Fruit fly (Drosophila melanogaster): ENCODE results near the gene CG1578.
A peak's percentile ranks its signal among the peaks of the same experiment; 100 is the strongest.

CG1578 gene

DNA sequence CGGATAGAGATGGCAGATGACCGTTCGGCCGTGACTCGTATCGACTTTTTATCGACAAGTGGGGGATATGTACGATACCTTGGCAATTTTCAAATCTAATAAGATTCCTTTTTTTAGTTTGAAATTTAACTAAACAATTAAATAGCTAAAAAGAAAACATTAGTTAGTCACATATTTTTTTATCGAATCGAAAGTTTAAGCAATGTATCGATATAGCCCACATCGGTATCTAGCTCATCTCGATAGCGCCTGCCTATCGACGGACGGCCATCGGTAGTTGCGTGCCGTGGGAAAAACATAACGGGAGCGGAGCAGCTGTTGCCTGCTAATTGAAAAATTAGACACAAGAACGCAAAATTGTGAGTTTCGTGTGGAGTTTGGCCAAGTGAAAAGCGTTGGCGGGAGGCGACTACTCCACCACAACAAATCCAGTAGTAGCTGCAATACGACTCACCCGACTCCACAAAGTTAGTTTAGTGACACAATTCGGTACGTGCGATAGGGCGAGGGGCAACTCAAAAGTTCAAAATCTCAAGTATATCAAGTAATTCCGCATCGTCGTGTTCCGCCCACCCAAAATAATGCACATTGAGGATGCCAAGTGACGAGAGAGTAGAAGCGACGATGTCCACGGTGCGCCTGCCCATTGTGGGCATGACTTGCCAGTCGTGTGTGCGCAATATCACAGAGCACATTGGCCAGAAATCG lies 38.6 kb upstream of the CG1578 start, which contains the start of the genes CG10347 and ATP7 (continued):
- TF ChIP-seq emc (GFP tag; optimal IDR thresholded peaks at IDR 0.05) = no peak
- no peak for TF ChIP-seq Side (GFP tag; optimal IDR thresholded peaks at IDR 0.05)
- no peak for TF ChIP-seq gcm2 (GFP tag; optimal IDR thresholded peaks at IDR 0.05)
- TF ChIP-seq Hmx (GFP tag; optimal IDR thresholded peaks at IDR 0.05) = no peak
- peak; percentile 82 for TF ChIP-seq tna (GFP tag; IDR thresholded peaks at IDR 0.05; ENCODE audit: partially characterized antibody)
- no peak for TF ChIP-seq B-H1 (GFP tag; IDR thresholded peaks at IDR 0.05)
- TF ChIP-seq CG6791 (GFP tag; IDR thresholded peaks at IDR 0.05; ENCODE audit: partially characterized antibody) = peak; percentile 86
- no peak for TF ChIP-seq CG10565 (GFP tag; optimal IDR thresholded peaks at IDR 0.05)
- TF ChIP-seq prd (optimal IDR thresholded peaks at IDR 0.05) = no peak
- TF ChIP-seq prd (GFP tag; IDR thresholded peaks at IDR 0.05) = peak; percentile 22; the same call in 2 of the 3 replicates
- no peak for TF ChIP-seq CG10274 (GFP tag; optimal IDR thresholded peaks at IDR 0.05)
- TF ChIP-seq CG6254 (GFP tag; optimal IDR thresholded peaks at IDR 0.05) = no peak
- no peak for TF ChIP-seq seq (GFP tag; IDR thresholded peaks at IDR 0.05)
- TF ChIP-seq wor (GFP tag; IDR thresholded peaks at IDR 0.05) = no peak
- TF ChIP-seq Six4 (GFP tag; optimal IDR thresholded peaks at IDR 0.05) = no peak
- no peak for TF ChIP-seq ash1 (GFP tag; optimal IDR thresholded peaks at IDR 0.05)
- no peak for TF ChIP-seq her (GFP tag; optimal IDR thresholded peaks at IDR 0.05)
- TF ChIP-seq exex (tag; optimal IDR thresholded peaks at IDR 0.05) = peak; percentile 16
- no peak for TF ChIP-seq al (GFP tag; IDR thresholded peaks at IDR 0.05)
- peak; percentile 25 for TF ChIP-seq grau (tag; optimal IDR thresholded peaks at IDR 0.05)
- TF ChIP-seq NFAT (GFP tag; IDR thresholded peaks at IDR 0.05) = no peak
- no peak for TF ChIP-seq bcd (GFP tag; optimal IDR thresholded peaks at IDR 0.05)
- TF ChIP-seq slbo (GFP tag; IDR thresholded peaks at IDR 0.05) = no peak; the same call in 1 of the 2 replicates
- no peak for TF ChIP-seq CG1529 (GFP tag; optimal IDR thresholded peaks at IDR 0.05)
- TF ChIP-seq CG11085 (GFP tag; IDR thresholded peaks at IDR 0.05) = no peak
- no peak for TF ChIP-seq Elba2 (GFP tag; optimal IDR thresholded peaks at IDR 0.05)
- TF ChIP-seq CG6689 (GFP tag; IDR thresholded peaks at IDR 0.05) = no peak
- no peak for TF ChIP-seq CG6654 (GFP tag; optimal IDR thresholded peaks at IDR 0.05)
- TF ChIP-seq CG7745 (tag; optimal IDR thresholded peaks at IDR 0.05) = no peak
- no peak for TF ChIP-seq Bdp1 (GFP tag; optimal IDR thresholded peaks at IDR 0.05)
- peak; percentile 7 for TF ChIP-seq CG12104 (GFP tag; optimal IDR thresholded peaks at IDR 0.05)
- TF ChIP-seq CG5953 (GFP tag; IDR thresholded peaks at IDR 0.05) = no peak
- no peak for TF ChIP-seq CG5180 (GFP tag; optimal IDR thresholded peaks at IDR 0.05)
- no peak for TF ChIP-seq C15 (GFP tag; IDR thresholded peaks at IDR 0.05)
- peak; percentile 72 for TF ChIP-seq Sin3A (optimal IDR thresholded peaks at IDR 0.05)
- peak; percentile 1 for TF ChIP-seq CG15696 (tag; optimal IDR thresholded peaks at IDR 0.05)
- no peak for TF ChIP-seq bsh (GFP tag; optimal IDR thresholded peaks at IDR 0.05)
- TF ChIP-seq tx (GFP tag; optimal IDR thresholded peaks at IDR 0.05) = peak; percentile 13
- TF ChIP-seq CHES-1-like (GFP tag; optimal IDR thresholded peaks at IDR 0.05) = peak; percentile 26
- TF ChIP-seq dan (GFP tag; IDR thresholded peaks at IDR 0.05) = no peak
- no peak for TF ChIP-seq CG17568 (GFP tag; optimal IDR thresholded peaks at IDR 0.05)
- no peak for TF ChIP-seq psq (GFP tag; optimal IDR thresholded peaks at IDR 0.05)
- peak; percentile 80 for TF ChIP-seq Ets65A (GFP tag)
- TF ChIP-seq CG11696 (GFP tag; IDR thresholded peaks at IDR 0.05) = no peak
- TF ChIP-seq CG31388 (GFP tag; optimal IDR thresholded peaks at IDR 0.05) = no peak
- TF ChIP-seq D (optimal IDR thresholded peaks at IDR 0.05) = no peak
- no peak for TF ChIP-seq D (GFP tag; optimal IDR thresholded peaks at IDR 0.05)
- no peak for TF ChIP-seq jigr1 (GFP tag; IDR thresholded peaks at IDR 0.05)
- no peak for TF ChIP-seq CG17612 (GFP tag; IDR thresholded peaks at IDR 0.05)
- peak; percentile 62 for TF ChIP-seq CG30403 (GFP tag; optimal IDR thresholded peaks at IDR 0.05)
- TF ChIP-seq CG1792 (GFP tag; optimal IDR thresholded peaks at IDR 0.05) = peak; percentile 11
- no peak for TF ChIP-seq CkIIα-i1 (GFP tag; IDR thresholded peaks at IDR 0.05)

Data from whole organism, embryonic.